Fruit fly (Drosophila melanogaster): Measurements from ENCODE around the gene CG46320.

The CG46320 gene

dm6 chr3L:5789663-5790062 is 125.7 kb downstream of the CG46320 start (continued):
- TF ChIP-seq so (GFP tag; IDR thresholded peaks at IDR 0.05): no peak
- TF ChIP-seq D19B (GFP tag; optimal IDR thresholded peaks at IDR 0.05): no peak
- TF ChIP-seq CG14965 (GFP tag; optimal IDR thresholded peaks at IDR 0.05; ENCODE audit: borderline replicate concordance): no peak
- TF ChIP-seq CG2678 (tag; optimal IDR thresholded peaks at IDR 0.05): no peak
- peak; percentile 65 for TF ChIP-seq CG13624 (GFP tag; optimal IDR thresholded peaks at IDR 0.05)
- TF ChIP-seq pho (GFP tag; optimal IDR thresholded peaks at IDR 0.05): peak; percentile 50
- TF ChIP-seq seq (GFP tag; IDR thresholded peaks at IDR 0.05): no peak
- no peak for TF ChIP-seq CG31388 (GFP tag; optimal IDR thresholded peaks at IDR 0.05)
- TF ChIP-seq row (GFP tag; IDR thresholded peaks at IDR 0.05): peak; percentile 20; the same call in 1 of the 3 replicates
- no peak for TF ChIP-seq CG6689 (GFP tag; IDR thresholded peaks at IDR 0.05)
- no peak for TF ChIP-seq CG6854 (GFP tag; optimal IDR thresholded peaks at IDR 0.05)
- TF ChIP-seq HLH3B (GFP tag; IDR thresholded peaks at IDR 0.05): no peak
- TF ChIP-seq CG9215 (GFP tag; IDR thresholded peaks at IDR 0.05): no peak
- no peak for TF ChIP-seq luna (GFP tag; optimal IDR thresholded peaks at IDR 0.05)
- no peak for TF ChIP-seq CG43689 (GFP tag; IDR thresholded peaks at IDR 0.05)
- TF ChIP-seq pnt (GFP tag; optimal IDR thresholded peaks at IDR 0.05): no peak
- no peak for TF ChIP-seq mld (GFP tag; IDR thresholded peaks at IDR 0.05; ENCODE audit: partially characterized antibody)
- TF ChIP-seq CG9437 (GFP tag; optimal IDR thresholded peaks at IDR 0.05): no peak
- TF ChIP-seq abd-A (tag; optimal IDR thresholded peaks at IDR 0.05): no peak
- TF ChIP-seq CG31365 (tag; optimal IDR thresholded peaks at IDR 0.05): no peak
- TF ChIP-seq CG2875 (GFP tag; optimal IDR thresholded peaks at IDR 0.05): no peak
- TF ChIP-seq CG1792 (GFP tag; optimal IDR thresholded peaks at IDR 0.05): peak; percentile 44
- no peak for TF ChIP-seq exex (tag; optimal IDR thresholded peaks at IDR 0.05)
- TF ChIP-seq dysf (GFP tag; IDR thresholded peaks at IDR 0.05): no peak
- TF ChIP-seq CG3838 (GFP tag; optimal IDR thresholded peaks at IDR 0.05): no peak
- TF ChIP-seq CG13424 (tag; optimal IDR thresholded peaks at IDR 0.05): peak; percentile 45
- TF ChIP-seq CG8089 (GFP tag; optimal IDR thresholded peaks at IDR 0.05): no peak
- TF ChIP-seq kah (GFP tag; optimal IDR thresholded peaks at IDR 0.05): peak; percentile 91
- TF ChIP-seq lola (GFP tag; optimal IDR thresholded peaks at IDR 0.05): no peak
- no peak for TF ChIP-seq ttk (GFP tag; IDR thresholded peaks at IDR 0.05)
- peak; percentile 7 for TF ChIP-seq stwl (tag; optimal IDR thresholded peaks at IDR 0.05)
- no peak for TF ChIP-seq YL-1 (GFP tag; optimal IDR thresholded peaks at IDR 0.05)
- TF ChIP-seq Scr (GFP tag; IDR thresholded peaks at IDR 0.05; ENCODE audit: partially characterized antibody): peak; percentile 30; the same call in 1 of the 2 replicates
- TF ChIP-seq Doc3 (GFP tag; IDR thresholded peaks at IDR 0.05; ENCODE audit: partially characterized antibody): 0 out of 3 replicates have a peak, but pooled peaks have one; percentile 17
- no peak for TF ChIP-seq Meics (GFP tag; optimal IDR thresholded peaks at IDR 0.05)
- peak; percentile 16 for TF ChIP-seq nmo (GFP tag; optimal IDR thresholded peaks at IDR 0.05)
- TF ChIP-seq CG14710 (tag; optimal IDR thresholded peaks at IDR 0.05): peak; percentile 36
- TF ChIP-seq CG33557 (GFP tag; optimal IDR thresholded peaks at IDR 0.05): no peak
- no peak for TF ChIP-seq lov (optimal IDR thresholded peaks at IDR 0.05)
- no peak for TF ChIP-seq lov (GFP tag; IDR thresholded peaks at IDR 0.05)
- TF ChIP-seq insv (GFP tag; optimal IDR thresholded peaks at IDR 0.05): no peak
- TF ChIP-seq Jarid2 (GFP tag; optimal IDR thresholded peaks at IDR 0.05): no peak
- TF ChIP-seq Doc2 (GFP tag; IDR thresholded peaks at IDR 0.05): no peak
- TF ChIP-seq NfI (GFP tag; optimal IDR thresholded peaks at IDR 0.05): peak; percentile 6
- TF ChIP-seq Pdp1 (GFP tag; optimal IDR thresholded peaks at IDR 0.05): peak; percentile 31 to 43
- TF ChIP-seq CG6272 (GFP tag; IDR thresholded peaks at IDR 0.05): no peak
- TF ChIP-seq jing (GFP tag; optimal IDR thresholded peaks at IDR 0.05): no peak
- TF ChIP-seq CG4730 (GFP tag; IDR thresholded peaks at IDR 0.05): no peak
- TF ChIP-seq CG34422 (GFP tag; IDR thresholded peaks at IDR 0.05): no peak
- TF ChIP-seq pros (GFP tag; optimal IDR thresholded peaks at IDR 0.05): no peak
- TF ChIP-seq zen (tag; optimal IDR thresholded peaks at IDR 0.05): no peak
